Worm (Caenorhabditis elegans) whole organism, L2 larva: ENCODE results near the gene aka-1.

Experiments
- ZK546.5 ChIP-seq: sonication (generic microtip); optimal IDR thresholded peaks from 2 replicates; lab custom pipeline; 2017; ENCODE audit warnings: missing biosample characterization, missing genetic modification characterization
- ama-1 ChIP-seq: fragments of 150-350 bp; optimal IDR thresholded peaks from 2 replicates; lab custom pipeline; 2018; ENCODE audit warnings: inconsistent platforms
- lin-11 ChIP-seq: fragments of 150-350 bp; sonication (generic microtip); optimal IDR thresholded peaks from 2 replicates; lab custom pipeline; 2014; ENCODE audit warnings: missing biosample characterization, missing genetic modification characterization, inconsistent platforms, mixed read lengths
- nhr-11 ChIP-seq: fragments of 150-350 bp; optimal IDR thresholded peaks from 2 replicates; lab custom pipeline; 2014; ENCODE audit warnings: missing biosample characterization, missing genetic modification characterization
- nhr-6 ChIP-seq: fragments of 150-350 bp; optimal IDR thresholded peaks from 2 replicates; lab custom pipeline; 2014; ENCODE audit warnings: missing biosample characterization, missing genetic modification characterization
- nhr-77 ChIP-seq: fragments of 150-350 bp; optimal IDR thresholded peaks from 2 replicates; lab custom pipeline; 2014; ENCODE audit warnings: missing biosample characterization, missing genetic modification characterization
- unc-62 ChIP-seq: fragments of 150-350 bp; optimal IDR thresholded peaks from 2 replicates; lab custom pipeline; 2014; ENCODE audit warnings: missing biosample characterization, missing genetic modification reagents, missing genetic modification characterization
- ztf-4 ChIP-seq: fragments of 150-350 bp; optimal IDR thresholded peaks from 2 replicates; lab custom pipeline; 2014; ENCODE audit warnings: missing biosample characterization, missing genetic modification characterization

ce11 chrII:7465519-7465918, 12.8 kb downstream of the aka-1 start, which contains the start of gene sro-1:
- TF ChIP-seq ama-1 (lab: Kevin White, UChicago) = no peak
- TF ChIP-seq nhr-6 (tag; lab: Kevin White, UChicago) = no peak
- no peak for TF ChIP-seq unc-62 (GFP tag; lab: Kevin White, UChicago)
- TF ChIP-seq nhr-77 (tag; lab: Kevin White, UChicago) = no peak
- TF ChIP-seq ZK546.5 (tag; lab: Kevin White, UChicago) = no peak
- no peak for TF ChIP-seq nhr-11 (tag; lab: Kevin White, UChicago)
- TF ChIP-seq ztf-4 = no peak
- no peak for TF ChIP-seq lin-11 (tag; lab: Kevin White, UChicago)
